Fruit fly (Drosophila melanogaster): ENCODE results near the gene CG2202.

CG2202 gene

dm6 chrX:10899232-10899631, 50.7 kb downstream of the CG2202 start, which contains the start of gene CG1582 (continued):
- TF ChIP-seq CG14860 (GFP tag; IDR thresholded peaks at IDR 0.05; ENCODE audit: partially characterized antibody) (0 out of 3 replicates have a peak, but pooled peaks have one; percentile 27), CG8281 (tag; optimal IDR thresholded peaks at IDR 0.05) (no peak), CG12744 (GFP tag; optimal IDR thresholded peaks at IDR 0.05) (no peak), CG8388 (GFP tag; optimal IDR thresholded peaks at IDR 0.05) (peak; percentile 83), tup (GFP tag; optimal IDR thresholded peaks at IDR 0.05) (no peak), slp2 (GFP tag; optimal IDR thresholded peaks at IDR 0.05) (no peak), CG3065 (GFP tag; optimal IDR thresholded peaks at IDR 0.05) (no peak), Side (GFP tag; optimal IDR thresholded peaks at IDR 0.05) (no peak), mld (GFP tag; IDR thresholded peaks at IDR 0.05; ENCODE audit: partially characterized antibody) (no peak), CG11456 (GFP tag; IDR thresholded peaks at IDR 0.05) (no peak), Dip3 (GFP tag; optimal IDR thresholded peaks at IDR 0.05) (no peak), D19A (tag; optimal IDR thresholded peaks at IDR 0.05) (peak; percentile 4), CG17829 (tag; optimal IDR thresholded peaks at IDR 0.05) (peak; percentile 38), Doc2 (GFP tag; IDR thresholded peaks at IDR 0.05) (no peak), CG3281 (GFP tag; optimal IDR thresholded peaks at IDR 0.05) (peak; percentile 38), ham (GFP tag; IDR thresholded peaks at IDR 0.05) (no peak), sob (GFP tag; IDR thresholded peaks at IDR 0.05) (0 out of 2 replicates have a peak, but pooled peaks have one; percentile 6), TFAM (GFP tag; optimal IDR thresholded peaks at IDR 0.05) (no peak)

- TF ChIP-seq HLH54F (GFP tag; optimal IDR thresholded peaks at IDR 0.05) = no peak
- 0 out of 2 replicates have a peak, but pooled peaks have one; percentile 1 for TF ChIP-seq unc-4 (GFP tag; IDR thresholded peaks at IDR 0.05; ENCODE audit: partially characterized antibody)
Observed at dm6 chrX:10899665-10900064, 51.1 kb downstream of the CG2202 start, which contains the start of gene CG15208. CG15208 (plus strand) TSS chrX:10899965.
